Worm (Caenorhabditis elegans) whole organism, young adult: ENCODE results near the gene F09F7.6.
A peak's percentile ranks its signal among the peaks of the same experiment; 100 is the strongest.

Experiments
- B0336.3 ChIP-seq: fragments of 200-800 bp; sonication (Bioruptor generic); IDR thresholded peaks from 2 replicates; pipeline ENCODE4 v1.3.6; 2022; ENCODE audit warnings: missing genetic modification characterization, missing compliant biosample characterization
- C17E4.6 ChIP-seq: fragments of 200-800 bp; sonication (Bioruptor generic); IDR thresholded peaks from 2 replicates; pipeline ENCODE4 v1.3.6; 2022; ENCODE audit warnings: missing genetic modification reagents, missing genetic modification characterization, missing compliant biosample characterization
- D2030.7 ChIP-seq: fragments of 200-800 bp; sonication (Bioruptor generic); IDR thresholded peaks from 2 replicates; pipeline ENCODE4 v1.3.6; 2022; ENCODE audit warnings: missing genetic modification reagents, missing genetic modification characterization, missing compliant biosample characterization
- F33H1.4 ChIP-seq: fragments of 200-800 bp; sonication (Bioruptor generic); IDR thresholded peaks from 2 replicates; pipeline ENCODE4 v1.3.6; 2022; ENCODE audit warnings: missing genetic modification reagents, missing genetic modification characterization, missing compliant biosample characterization
- Y53G8AR.9 ChIP-seq: fragments of 200-800 bp; sonication (Bioruptor generic); conservative IDR thresholded peaks from 2 replicates; pipeline ENCODE4 v1.3.6; 2022; ENCODE audit warnings: missing genetic modification reagents, missing genetic modification characterization, missing compliant biosample characterization
- Y56A3A.18 ChIP-seq: fragments of 200-800 bp; sonication (Bioruptor generic); IDR thresholded peaks from 2 replicates; pipeline ENCODE4 v1.3.6; 2022; ENCODE audit warnings: missing genetic modification reagents, missing genetic modification characterization, missing compliant biosample characterization
- Y95B8A.8 ChIP-seq: fragments of 200-800 bp; sonication (Bioruptor generic); IDR thresholded peaks from 2 replicates; pipeline ENCODE4 v1.3.6; 2022; ENCODE audit warnings: missing genetic modification reagents, missing genetic modification characterization, missing compliant biosample characterization
- ZK185.1 ChIP-seq: sonication (generic microtip); optimal IDR thresholded peaks from 2 replicates; lab custom pipeline; 2016; ENCODE audit warnings: mild to moderate bottlenecking, missing genetic modification characterization, missing compliant biosample characterization; ENCODE audit not compliant: poor library complexity, severe bottlenecking
- ama-1 ChIP-seq, 3 experiments: fragments of 150-350 bp in 1 of 3; sonication (generic microtip) in 2 of 3; optimal IDR thresholded peaks; 2 replicates each; lab custom pipeline; 2014 to 2018; ENCODE audit warnings: missing biosample characterization in 2 of 3, missing genetic modification characterization in 2 of 3, missing genetic modification reagents in 2 of 3
- aptf-2 ChIP-seq: fragments of 200-800 bp; sonication (Bioruptor generic); conservative IDR thresholded peaks from 2 replicates; pipeline ENCODE4 v1.3.6; 2022; ENCODE audit warnings: missing genetic modification reagents, missing genetic modification characterization, missing compliant biosample characterization
- atf-7 ChIP-seq: sonication (generic microtip); optimal IDR thresholded peaks from 2 replicates; lab custom pipeline; 2017; ENCODE audit warnings: mild to moderate bottlenecking, missing genetic modification characterization, missing compliant biosample characterization
- attf-5 ChIP-seq: fragments of 200-800 bp; sonication (Bioruptor generic); optimal IDR thresholded peaks from 2 replicates; lab custom pipeline; 2018; ENCODE audit warnings: mild to moderate bottlenecking, missing genetic modification characterization, missing compliant biosample characterization
- cebp-1 ChIP-seq, 2 experiments: fragments of 200-800 bp in 1 of 2; sonication (Bioruptor generic) in 1 of 2; sonication (generic microtip) in 1 of 2; IDR thresholded peaks in 1 of 2; optimal IDR thresholded peaks in 1 of 2; 2 replicates each; pipeline versions ENCODE4 v1.3.6 to Lab custom; 2017 to 2022; ENCODE audit warnings: missing compliant biosample characterization in 2 of 2, missing genetic modification characterization in 2 of 2, mild to moderate bottlenecking in 1 of 2, missing genetic modification reagents in 1 of 2, moderate library complexity in 1 of 2
- ceh-27 ChIP-seq: fragments of 200-800 bp; sonication (Bioruptor generic); optimal IDR thresholded peaks from 2 replicates; lab custom pipeline; 2018; ENCODE audit warnings: mild to moderate bottlenecking, missing genetic modification characterization, moderate library complexity, missing compliant biosample characterization
- chd-7 ChIP-seq: sonication (generic microtip); optimal IDR thresholded peaks from 2 replicates; lab custom pipeline; 2016; ENCODE audit warnings: mild to moderate bottlenecking, missing genetic modification characterization, moderate library complexity, missing compliant biosample characterization
- efl-1 ChIP-seq: fragments of 150-350 bp; optimal IDR thresholded peaks from 2 replicates; lab custom pipeline; 2014; ENCODE audit warnings: missing biosample characterization, missing genetic modification reagents, missing genetic modification characterization
- egl-44 ChIP-seq: fragments of 200-800 bp; sonication (Bioruptor generic); IDR thresholded peaks from 2 replicates; pipeline ENCODE4 v1.3.6; 2022; ENCODE audit warnings: missing genetic modification reagents, missing genetic modification characterization, missing compliant biosample characterization
- ekl-4 ChIP-seq: fragments of 200-800 bp; sonication (Bioruptor generic); IDR thresholded peaks from 2 replicates; pipeline ENCODE4 v1.3.6; 2022; ENCODE audit warnings: missing genetic modification reagents, missing genetic modification characterization, missing compliant biosample characterization
- hmg-20 ChIP-seq: fragments of 200-800 bp; sonication (Bioruptor generic); IDR thresholded peaks from 2 replicates; pipeline ENCODE4 v1.3.6; 2022; ENCODE audit warnings: missing genetic modification reagents, missing genetic modification characterization, missing compliant biosample characterization
- let-526 ChIP-seq: fragments of 200-800 bp; sonication (Bioruptor generic); IDR thresholded peaks from 2 replicates; pipeline ENCODE4 v1.3.6; 2022; ENCODE audit warnings: missing genetic modification reagents, missing genetic modification characterization, missing compliant biosample characterization
- let-607 ChIP-seq, 2 experiments: fragments of 200-800 bp in 1 of 2; sonication (Bioruptor generic) in 1 of 2; sonication (generic microtip) in 1 of 2; optimal IDR thresholded peaks; 2 replicates each; lab custom pipeline; 2016 to 2018; ENCODE audit warnings: mild to moderate bottlenecking in 2 of 2, missing compliant biosample characterization in 2 of 2, missing genetic modification characterization in 2 of 2, moderate library complexity in 2 of 2, missing genotype in 1 of 2
- lin-26 ChIP-seq: fragments of 200-800 bp; sonication (Bioruptor generic); IDR thresholded peaks from 2 replicates; pipeline ENCODE4 v1.3.6; 2022; ENCODE audit warnings: missing genetic modification reagents, missing genetic modification characterization, missing compliant biosample characterization
- lin-40 ChIP-seq: sonication (generic microtip); optimal IDR thresholded peaks from 2 replicates; lab custom pipeline; 2016; ENCODE audit warnings: missing genetic modification characterization, mild to moderate bottlenecking, missing compliant biosample characterization, missing genotype, missing genetic modification reagents
- lin-54 ChIP-seq: fragments of 200-800 bp; sonication (Bioruptor generic); optimal IDR thresholded peaks from 2 replicates; lab custom pipeline; 2018; ENCODE audit warnings: mild to moderate bottlenecking, missing genetic modification characterization, missing compliant biosample characterization
- madf-10 ChIP-seq: sonication (generic microtip); optimal IDR thresholded peaks from 2 replicates; lab custom pipeline; 2016; ENCODE audit warnings: mild to moderate bottlenecking, missing genetic modification characterization, missing compliant biosample characterization
- madf-8 ChIP-seq: fragments of 200-800 bp; sonication (Bioruptor generic); conservative IDR thresholded peaks from 2 replicates; pipeline ENCODE4 v1.3.6; 2022; ENCODE audit warnings: missing genetic modification reagents, missing genetic modification characterization, missing compliant biosample characterization
- mcd-1 ChIP-seq: fragments of 200-800 bp; sonication (Bioruptor generic); IDR thresholded peaks from 2 replicates; pipeline ENCODE4 v1.3.6; 2022; ENCODE audit warnings: missing genetic modification reagents, missing genetic modification characterization, missing compliant biosample characterization
- mel-28 ChIP-seq: sonication (generic microtip); optimal IDR thresholded peaks from 2 replicates; lab custom pipeline; 2016; ENCODE audit warnings: borderline replicate concordance, mild to moderate bottlenecking, missing genetic modification characterization, missing compliant biosample characterization
- mes-4 ChIP-seq: sonication (generic microtip); optimal IDR thresholded peaks from 2 replicates; lab custom pipeline; 2016; ENCODE audit warnings: missing genotype, missing genetic modification characterization, missing compliant biosample characterization
- mxl-1 ChIP-seq: sonication (generic microtip); optimal IDR thresholded peaks from 2 replicates; lab custom pipeline; 2016; ENCODE audit warnings: missing genetic modification characterization, missing compliant biosample characterization
- nfyb-1 ChIP-seq: fragments of 200-800 bp; sonication (Bioruptor generic); IDR thresholded peaks from 2 replicates; pipeline ENCODE4 v1.3.6; 2022; ENCODE audit warnings: missing genetic modification reagents, missing genetic modification characterization, missing compliant biosample characterization
- nhr-90 ChIP-seq: sonication (generic microtip); optimal IDR thresholded peaks from 2 replicates; lab custom pipeline; 2016; ENCODE audit warnings: missing genotype, mild to moderate bottlenecking, missing genetic modification characterization, missing compliant biosample characterization
- pha-4 ChIP-seq: fragments of 150-350 bp; sonication (generic microtip); optimal IDR thresholded peaks from 2 replicates; lab custom pipeline; 2014; ENCODE audit warnings: missing biosample characterization, missing genetic modification reagents, missing genetic modification characterization
- repo-1 ChIP-seq: sonication (generic microtip); optimal IDR thresholded peaks from 2 replicates; lab custom pipeline; 2017; ENCODE audit warnings: mild to moderate bottlenecking, missing genetic modification characterization, missing compliant biosample characterization
- rpc-1 ChIP-seq, 2 experiments: fragments of 150-350 bp in 1 of 2; sonication (generic microtip) in 1 of 2; optimal IDR thresholded peaks; 2 replicates each; lab custom pipeline; 2014 to 2018; ENCODE audit warnings: missing biosample characterization in 1 of 2, missing genetic modification characterization in 1 of 2, missing genetic modification reagents in 1 of 2, missing genotype in 1 of 2
- sdz-38 ChIP-seq: sonication (generic microtip); optimal IDR thresholded peaks from 2 replicates; lab custom pipeline; 2016; ENCODE audit warnings: missing genotype, missing genetic modification characterization, missing compliant biosample characterization
- tbp1 ChIP-seq: fragments of 200-800 bp; sonication (Bioruptor generic); optimal IDR thresholded peaks from 2 replicates; lab custom pipeline; 2018; ENCODE audit warnings: mild to moderate bottlenecking, missing genetic modification characterization, missing compliant biosample characterization
- tbx-9 ChIP-seq: sonication (generic microtip); optimal IDR thresholded peaks from 2 replicates; lab custom pipeline; 2016; ENCODE audit warnings: borderline replicate concordance, missing genetic modification characterization, inconsistent platforms, missing compliant biosample characterization
- tlf-1 ChIP-seq: fragments of 200-800 bp; sonication (Bioruptor generic); optimal IDR thresholded peaks from 2 replicates; lab custom pipeline; 2018; ENCODE audit warnings: mild to moderate bottlenecking, missing genetic modification characterization, missing compliant biosample characterization
- unc-62 ChIP-seq: fragments of 150-350 bp; optimal IDR thresholded peaks from 2 replicates; lab custom pipeline; 2014; ENCODE audit warnings: missing biosample characterization, missing genetic modification reagents, missing genetic modification characterization
- xnd-1 ChIP-seq: sonication (generic microtip); optimal IDR thresholded peaks from 2 replicates; lab custom pipeline; 2016; ENCODE audit warnings: missing genotype, missing genetic modification reagents, missing genetic modification characterization, missing compliant biosample characterization
- zim-3 ChIP-seq: sonication (generic microtip); optimal IDR thresholded peaks from 2 replicates; lab custom pipeline; 2017; ENCODE audit warnings: mild to moderate bottlenecking, missing genetic modification characterization, moderate library complexity, missing compliant biosample characterization
- ztf-22 ChIP-seq: fragments of 200-800 bp; sonication (Bioruptor generic); optimal IDR thresholded peaks from 2 replicates; lab custom pipeline; 2018; ENCODE audit warnings: mild to moderate bottlenecking, missing genetic modification characterization, moderate library complexity, missing compliant biosample characterization

F09F7.6 gene

DNA sequence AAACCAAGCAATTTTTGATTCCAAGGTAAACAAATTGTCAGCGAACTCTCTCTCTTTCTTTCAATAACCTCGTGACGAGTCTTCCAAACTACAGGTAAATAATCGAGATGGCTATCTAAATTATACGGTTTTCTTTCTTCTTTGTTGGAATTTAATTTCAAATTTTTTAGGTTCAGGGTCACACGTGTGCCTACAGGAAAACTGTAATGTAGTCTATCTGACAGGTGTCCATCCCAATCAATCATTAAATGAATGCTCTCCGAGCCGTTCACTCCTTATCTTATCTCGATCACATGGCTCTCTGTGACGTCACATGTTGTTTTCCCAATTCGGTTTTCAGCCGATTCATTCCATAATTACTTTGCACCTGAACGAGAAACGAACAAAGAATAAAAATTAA lies 1.2 kb upstream of the F09F7.6 start (continued):
- TF ChIP-seq rpc-1 (optimal IDR thresholded peaks at IDR 0.05; lab: Kevin White, UChicago) (no peak), rpc-1 (tag; optimal IDR thresholded peaks at IDR 0.05; lab: Kevin White, UChicago) (no peak), tbp1 (GFP tag; lab: Kevin White, UChicago) (peak; percentile 13), attf-5 (GFP tag; lab: Kevin White, UChicago) (peak; percentile 45), sdz-38 (no peak), mcd-1 (GFP tag; lab: Robert Waterston, UW) (peak; percentile 23; the same call in 1 of the 2 replicates), repo-1 (tag; lab: Kevin White, UChicago) (peak; percentile 19), ceh-27 (GFP tag; lab: Kevin White, UChicago) (no peak), cebp-1 (GFP tag; IDR thresholded peaks at IDR 0.05; lab: Robert Waterston, UW) (0 out of 2 replicates have a peak, but pooled peaks have one; percentile 17), cebp-1 (tag; optimal IDR thresholded peaks at IDR 0.05; lab: Kevin White, UChicago) (peak; percentile 64), ztf-22 (GFP tag; lab: Kevin White, UChicago) (peak; percentile 44), pha-4 (tag; lab: Kevin White, UChicago) (peak; percentile 76), tbx-9 (tag; lab: Kevin White, UChicago) (no peak), let-607 (tag; optimal IDR thresholded peaks at IDR 0.05; lab: Kevin White, UChicago) (peak; percentile 13 to 83), unc-62 (GFP tag; lab: Kevin White, UChicago) (peak; percentile 90), C17E4.6 (GFP tag; lab: Robert Waterston, UW) (no peak), Y95B8A.8 (GFP tag; lab: Robert Waterston, UW) (0 out of 2 replicates have a peak, but pooled peaks have one; percentile 53), lin-54 (GFP tag; lab: Kevin White, UChicago) (peak; percentile 30)

DNA sequence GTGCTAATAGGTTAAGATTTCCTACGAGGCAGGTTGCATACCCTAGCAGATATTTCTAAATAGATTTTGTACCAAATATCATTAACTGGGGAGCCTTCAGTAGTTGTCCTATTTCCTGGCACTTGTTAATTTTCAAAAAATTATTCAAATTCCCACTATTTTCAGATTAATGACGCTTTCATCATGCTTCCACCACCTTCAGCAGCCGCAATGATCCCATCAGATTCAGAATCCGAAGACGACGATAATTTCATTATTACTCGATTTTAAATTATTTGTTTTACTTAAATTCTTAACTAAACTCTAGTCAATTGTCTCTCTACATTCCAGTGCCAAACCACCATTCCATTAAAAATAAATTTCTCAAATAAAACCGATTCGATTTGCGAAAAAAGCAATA lies 1.1 kb downstream of the F09F7.6 start:
- no peak for TF ChIP-seq madf-8 (GFP tag; lab: Robert Waterston, UW)
- TF ChIP-seq ama-1 (optimal IDR thresholded peaks at IDR 0.05; lab: Kevin White, UChicago): peak; percentile 82
- no peak for TF ChIP-seq ama-1 (GFP tag; optimal IDR thresholded peaks at IDR 0.05; lab: Kevin White, UChicago)
- TF ChIP-seq repo-1 (tag; lab: Kevin White, UChicago): peak; percentile 39
- TF ChIP-seq ceh-27 (GFP tag; lab: Kevin White, UChicago): no peak
- peak; percentile 63; the same call in 1 of the 2 replicates for TF ChIP-seq Y53G8AR.9
- peak; percentile 29 for TF ChIP-seq lin-40 (tag; lab: Kevin White, UChicago)
- 0 out of 2 replicates have a peak, but pooled peaks have one; percentile 33 for TF ChIP-seq Y56A3A.18
- peak; percentile 44 for TF ChIP-seq nfyb-1 (GFP tag; lab: Robert Waterston, UW)
- peak; percentile 78; the same call in 1 of the 2 replicates for TF ChIP-seq Y95B8A.8 (GFP tag; lab: Robert Waterston, UW)
- TF ChIP-seq chd-7 (tag; lab: Kevin White, UChicago): no peak
- TF ChIP-seq hmg-20 (GFP tag; lab: Robert Waterston, UW): no peak
- peak; percentile 54; the same call in 1 of the 2 replicates for TF ChIP-seq ekl-4 (GFP tag; lab: Robert Waterston, UW)
- TF ChIP-seq sdz-38: no peak
- no peak for TF ChIP-seq egl-44 (GFP tag; lab: Robert Waterston, UW)
- TF ChIP-seq mel-28: peak; percentile 47
- TF ChIP-seq lin-26 (GFP tag; lab: Robert Waterston, UW): 0 out of 2 replicates have a peak, but pooled peaks have one; percentile 53
- 0 out of 2 replicates have a peak, but pooled peaks have one; percentile 56 for TF ChIP-seq let-526 (GFP tag; lab: Robert Waterston, UW)
- TF ChIP-seq mes-4 (tag; lab: Kevin White, UChicago): no peak
- no peak for TF ChIP-seq efl-1 (GFP tag; lab: Kevin White, UChicago)
- TF ChIP-seq cebp-1 (GFP tag; IDR thresholded peaks at IDR 0.05; lab: Robert Waterston, UW): 0 out of 2 replicates have a peak, but pooled peaks have one; percentile 34
- TF ChIP-seq cebp-1 (tag; optimal IDR thresholded peaks at IDR 0.05; lab: Kevin White, UChicago): peak; percentile 72
- TF ChIP-seq rpc-1 (optimal IDR thresholded peaks at IDR 0.05; lab: Kevin White, UChicago): no peak
- no peak for TF ChIP-seq rpc-1 (tag; optimal IDR thresholded peaks at IDR 0.05; lab: Kevin White, UChicago)
- TF ChIP-seq mxl-1 (tag; lab: Kevin White, UChicago): no peak
- peak; percentile 82 for TF ChIP-seq B0336.3
- 0 out of 2 replicates have a peak, but pooled peaks have one; percentile 4 for TF ChIP-seq F33H1.4 (GFP tag; lab: Robert Waterston, UW)
- peak; percentile 47 for TF ChIP-seq ZK185.1 (tag; lab: Kevin White, UChicago)
- no peak for TF ChIP-seq D2030.7 (GFP tag; lab: Robert Waterston, UW)
- peak; percentile 43 for TF ChIP-seq madf-10
- no peak for TF ChIP-seq xnd-1 (tag; lab: Kevin White, UChicago)
- TF ChIP-seq zim-3 (tag; lab: Kevin White, UChicago): peak; percentile 5
- TF ChIP-seq aptf-2: 0 out of 2 replicates have a peak, but pooled peaks have one; percentile 4
- TF ChIP-seq nhr-90 (tag; lab: Kevin White, UChicago): peak; percentile 48
- TF ChIP-seq atf-7: no peak
- TF ChIP-seq tlf-1: peak; percentile 64
